Fruit fly (Drosophila melanogaster) whole organism, prepupa: ENCODE measurements around the gene CG9662.

Experiments
- Blimp-1 ChIP-seq: fragments of 200-800 bp; sonication (Bioruptor generic); optimal IDR thresholded peaks from 3 replicates; lab custom pipeline; 2017; ENCODE audit warnings: missing biosample characterization, missing genetic modification characterization, mild to moderate bottlenecking, moderate library complexity, missing genetic modification reagents
- CG10631 ChIP-seq: fragments of 200-800 bp; sonication (Bioruptor generic); optimal IDR thresholded peaks from 2 replicates; lab custom pipeline; 2016; ENCODE audit warnings: missing biosample characterization, missing genetic modification characterization
- CG11294 ChIP-seq: fragments of 200-800 bp; sonication (Bioruptor generic); IDR thresholded peaks from 2 replicates; pipeline ENCODE4 v1.3.6; 2022; ENCODE audit warnings: missing biosample characterization, missing genetic modification characterization
- CG11762 ChIP-seq: fragments of 200-800 bp; sonication (Bioruptor generic); optimal IDR thresholded peaks from 3 replicates; lab custom pipeline; 2016; ENCODE audit warnings: missing biosample characterization, missing genetic modification characterization; ENCODE audit not compliant: insufficient read depth
- CG15336 ChIP-seq: fragments of 200-800 bp; sonication (Bioruptor generic); IDR thresholded peaks from 2 replicates; pipeline ENCODE4 v1.3.6; 2022; ENCODE audit warnings: missing biosample characterization, missing genetic modification characterization
- CG3032 ChIP-seq: fragments of 200-800 bp; optimal IDR thresholded peaks from 2 replicates; lab custom pipeline; 2019; ENCODE audit warnings: missing biosample characterization, mild to moderate bottlenecking, missing genetic modification characterization, moderate library complexity
- CG31627 ChIP-seq: fragments of 200-800 bp; sonication (Bioruptor generic); optimal IDR thresholded peaks from 3 replicates; lab custom pipeline; 2016; ENCODE audit warnings: missing biosample characterization, missing genetic modification characterization
- CG32006 ChIP-seq: fragments of 200-800 bp; sonication (Bioruptor generic); optimal IDR thresholded peaks from 3 replicates; lab custom pipeline; 2017; ENCODE audit warnings: missing biosample characterization, mild to moderate bottlenecking, missing genetic modification characterization
- CG4318 ChIP-seq: fragments of 200-800 bp; sonication (Bioruptor generic); optimal IDR thresholded peaks from 3 replicates; lab custom pipeline; 2017; ENCODE audit warnings: missing biosample characterization, mild to moderate bottlenecking, missing genetic modification characterization
- CG6163 ChIP-seq: fragments of 200-800 bp; sonication (Bioruptor generic); IDR thresholded peaks from 3 replicates; pipeline ENCODE4 v1.3.6; 2022; ENCODE audit warnings: missing biosample characterization, missing genetic modification characterization
- CG6276 ChIP-seq: fragments of 200-800 bp; sonication (Bioruptor generic); optimal IDR thresholded peaks from 2 replicates; lab custom pipeline; 2017; ENCODE audit warnings: missing biosample characterization, mild to moderate bottlenecking, missing genetic modification characterization
- CG6792 ChIP-seq: fragments of 200-800 bp; sonication (Bioruptor generic); optimal IDR thresholded peaks from 3 replicates; lab custom pipeline; 2016; ENCODE audit warnings: missing biosample characterization, missing genetic modification characterization
- CG6854 ChIP-seq: fragments of 200-800 bp; sonication (Bioruptor generic); optimal IDR thresholded peaks from 2 replicates; lab custom pipeline; 2017; ENCODE audit warnings: missing biosample characterization, mild to moderate bottlenecking, missing genetic modification characterization
- CG8632 ChIP-seq: fragments of 200-800 bp; sonication (Bioruptor generic); optimal IDR thresholded peaks from 3 replicates; lab custom pipeline; 2016; ENCODE audit warnings: missing biosample characterization, missing genetic modification characterization
- CG9139 ChIP-seq: fragments of 200-800 bp; sonication (Bioruptor generic); optimal IDR thresholded peaks from 3 replicates; lab custom pipeline; 2017; ENCODE audit warnings: missing biosample characterization, mild to moderate bottlenecking, missing genetic modification characterization
- Eip75B ChIP-seq: fragments of 200-800 bp; sonication (Bioruptor generic); optimal IDR thresholded peaks from 3 replicates; lab custom pipeline; 2016; ENCODE audit warnings: missing biosample characterization, missing genetic modification characterization
- Eip78C ChIP-seq: fragments of 200-800 bp; sonication (Bioruptor generic); peaks from one replicate; lab custom pipeline; 2016; ENCODE audit warnings: missing biosample characterization, missing genetic modification characterization
- Eip93F ChIP-seq: fragments of 200-800 bp; sonication (Bioruptor generic); optimal IDR thresholded peaks from 2 replicates; lab custom pipeline; 2016; ENCODE audit warnings: missing biosample characterization, mild to moderate bottlenecking, missing genetic modification characterization
- Ets21C ChIP-seq: fragments of 200-800 bp; sonication (Bioruptor generic); optimal IDR thresholded peaks from 3 replicates; lab custom pipeline; 2016; ENCODE audit warnings: missing biosample characterization, missing genetic modification characterization
- Gug ChIP-seq: fragments of 200-800 bp; sonication (Bioruptor generic); IDR thresholded peaks from 2 replicates; pipeline ENCODE4 v1.3.6; 2022; ENCODE audit warnings: missing biosample characterization, missing genetic modification characterization
- Hr39 ChIP-seq: fragments of 200-800 bp; sonication (Bioruptor generic); optimal IDR thresholded peaks from 2 replicates; lab custom pipeline; 2016; ENCODE audit warnings: missing biosample characterization, missing genetic modification characterization
- OdsH ChIP-seq: fragments of 200-800 bp; sonication (Bioruptor generic); optimal IDR thresholded peaks from 3 replicates; lab custom pipeline; 2016; ENCODE audit warnings: missing biosample characterization, missing genetic modification characterization
- Smox ChIP-seq: fragments of 200-800 bp; sonication (Bioruptor generic); optimal IDR thresholded peaks from 3 replicates; lab custom pipeline; 2016; ENCODE audit warnings: missing biosample characterization, missing genetic modification characterization
- Sox102F ChIP-seq: fragments of 200-800 bp; sonication (Bioruptor generic); optimal IDR thresholded peaks from 2 replicates; lab custom pipeline; 2016; ENCODE audit warnings: missing biosample characterization, mild to moderate bottlenecking, missing genetic modification characterization
- Sox15 ChIP-seq: fragments of 200-800 bp; sonication (Bioruptor generic); optimal IDR thresholded peaks from 3 replicates; lab custom pipeline; 2016; ENCODE audit warnings: missing biosample characterization, missing genetic modification characterization
- acj6 ChIP-seq: fragments of 200-800 bp; sonication (Bioruptor generic); optimal IDR thresholded peaks from 3 replicates; lab custom pipeline; 2016; ENCODE audit warnings: missing biosample characterization, missing genetic modification characterization
- cyc ChIP-seq: fragments of 200-800 bp; sonication (Bioruptor generic); optimal IDR thresholded peaks from 3 replicates; lab custom pipeline; 2016; ENCODE audit warnings: missing biosample characterization, missing genetic modification characterization
- dac ChIP-seq: fragments of 200-800 bp; sonication (Bioruptor generic); optimal IDR thresholded peaks from 2 replicates; lab custom pipeline; 2017; ENCODE audit warnings: missing biosample characterization, mild to moderate bottlenecking, missing genetic modification characterization
- dsx ChIP-seq: fragments of 200-800 bp; optimal IDR thresholded peaks from 3 replicates; lab custom pipeline; 2019; ENCODE audit warnings: missing biosample characterization, mild to moderate bottlenecking, missing genetic modification characterization, moderate library complexity; ENCODE audit not compliant: poor library complexity, severe bottlenecking
- eg ChIP-seq: fragments of 200-800 bp; sonication (Bioruptor generic); IDR thresholded peaks from 3 replicates; pipeline ENCODE4 v1.3.6; 2022; ENCODE audit warnings: missing biosample characterization, missing genetic modification characterization
- esn ChIP-seq: fragments of 200-800 bp; sonication (Bioruptor generic); optimal IDR thresholded peaks from 2 replicates; lab custom pipeline; 2016; ENCODE audit warnings: missing biosample characterization, mild to moderate bottlenecking, missing genetic modification characterization, moderate library complexity
- fkh ChIP-seq: fragments of 200-800 bp; sonication (Bioruptor generic); optimal IDR thresholded peaks from 3 replicates; lab custom pipeline; 2017; ENCODE audit warnings: missing biosample characterization, mild to moderate bottlenecking, missing genetic modification characterization, moderate library complexity
- lz ChIP-seq: fragments of 200-800 bp; sonication (Bioruptor generic); optimal IDR thresholded peaks from 3 replicates; lab custom pipeline; 2016; ENCODE audit warnings: missing biosample characterization, missing genetic modification characterization
- net ChIP-seq: fragments of 200-800 bp; sonication (Bioruptor generic); optimal IDR thresholded peaks from 3 replicates; lab custom pipeline; 2016; ENCODE audit warnings: missing biosample characterization, missing genetic modification characterization
- pdm3 ChIP-seq: fragments of 200-800 bp; sonication (Bioruptor generic); optimal IDR thresholded peaks from 3 replicates; lab custom pipeline; 2016; ENCODE audit warnings: missing biosample characterization, missing genetic modification characterization
- salr ChIP-seq, 2 experiments: fragments of 200-800 bp; sonication (Bioruptor generic); optimal IDR thresholded peaks; 3 replicates each; lab custom pipeline; 2016 to 2018; ENCODE audit warnings: missing biosample characterization in 2 of 2, missing genetic modification characterization in 2 of 2, mild to moderate bottlenecking in 1 of 2
- ss ChIP-seq, 2 experiments: fragments of 200-800 bp; sonication (Bioruptor generic); optimal IDR thresholded peaks; 2 replicates in 1 of 2; 3 replicates in 1 of 2; lab custom pipeline; 2017 to 2018; ENCODE audit warnings: mild to moderate bottlenecking in 2 of 2, missing biosample characterization in 2 of 2, missing genetic modification characterization in 2 of 2, moderate library complexity in 1 of 2
- svp ChIP-seq: fragments of 200-800 bp; sonication (Bioruptor generic); peaks from one replicate; lab custom pipeline; 2016; ENCODE audit warnings: missing biosample characterization, missing genetic modification characterization
- vri ChIP-seq: fragments of 200-800 bp; sonication (Bioruptor generic); optimal IDR thresholded peaks from 3 replicates; lab custom pipeline; 2016; ENCODE audit warnings: missing biosample characterization, mild to moderate bottlenecking, missing genetic modification characterization

The CG9662 gene

dm6 chr2L:3338566-3339215 is 37.8 kb downstream of the CG9662 start (continued):
- TF ChIP-seq Eip93F (GFP tag; lab: Kevin White, UChicago) = peak; percentile 81
- peak; percentile 76 for TF ChIP-seq Sox102F
- TF ChIP-seq dac (GFP tag; lab: Kevin White, UChicago) = peak; percentile 70
- peak; percentile 95 for TF ChIP-seq Eip78C
- peak; percentile 86 for TF ChIP-seq net (GFP tag; lab: Kevin White, UChicago)
- peak; percentile 91 for TF ChIP-seq CG32006 (GFP tag; lab: Kevin White, UChicago)
- TF ChIP-seq CG31627 (GFP tag; lab: Kevin White, UChicago) = peak; percentile 84
- no peak for TF ChIP-seq fkh
- peak; percentile 64 for TF ChIP-seq Sox15 (GFP tag; lab: Kevin White, UChicago)
- TF ChIP-seq dsx (GFP tag; lab: Kevin White, UChicago) = peak; percentile 43
- peak; percentile 87 for TF ChIP-seq CG10631 (GFP tag; lab: Kevin White, UChicago)
- no peak for TF ChIP-seq Blimp-1 (GFP tag; lab: Kevin White, UChicago)
- peak; percentile 86 for TF ChIP-seq Eip75B
- peak; percentile 81 for TF ChIP-seq lz (GFP tag; lab: Kevin White, UChicago)
- TF ChIP-seq Gug (GFP tag; lab: Robert Waterston, UW) = peak; percentile 93
- TF ChIP-seq CG11294 (GFP tag; lab: Robert Waterston, UW) = peak; percentile 68
- peak; percentile 88 for TF ChIP-seq acj6 (GFP tag; lab: Kevin White, UChicago)
- peak; percentile 89 for TF ChIP-seq CG6163
- peak; percentile 89 for TF ChIP-seq pdm3 (GFP tag; lab: Kevin White, UChicago)
- peak; percentile 71 for TF ChIP-seq Ets21C (GFP tag; lab: Kevin White, UChicago)
- peak; percentile 75 for TF ChIP-seq Smox (GFP tag; lab: Kevin White, UChicago)
- peak; percentile 28 for TF ChIP-seq CG6854 (GFP tag; lab: Kevin White, UChicago)
- TF ChIP-seq eg (GFP tag; lab: Robert Waterston, UW) = peak; percentile 89
- TF ChIP-seq CG4318 (GFP tag; lab: Kevin White, UChicago) = peak; percentile 78
- peak; percentile 84 for TF ChIP-seq CG6792
- peak; percentile 72 for TF ChIP-seq CG3032
- peak; percentile 88 for TF ChIP-seq svp (GFP tag; lab: Kevin White, UChicago)
- TF ChIP-seq cyc = peak; percentile 82
- peak; percentile 66 to 79 for TF ChIP-seq salr (GFP tag; optimal IDR thresholded peaks at IDR 0.05; lab: Kevin White, UChicago)
- peak; percentile 91 for TF ChIP-seq CG6276 (GFP tag; lab: Kevin White, UChicago)
- peak; percentile 64 for TF ChIP-seq CG9139 (GFP tag; lab: Kevin White, UChicago)

- no peak for TF ChIP-seq OdsH (GFP tag; lab: Kevin White, UChicago)
- TF ChIP-seq CG6276 (GFP tag; lab: Kevin White, UChicago) = no peak
- no peak for TF ChIP-seq CG8632
- no peak for TF ChIP-seq Sox102F
- TF ChIP-seq ss (GFP tag; optimal IDR thresholded peaks at IDR 0.05; lab: Kevin White, UChicago) = no peak
- TF ChIP-seq vri (GFP tag; lab: Kevin White, UChicago) = no peak
- no peak for TF ChIP-seq cyc
- no peak for TF ChIP-seq esn (GFP tag; lab: Kevin White, UChicago)
- TF ChIP-seq CG6854 (GFP tag; lab: Kevin White, UChicago) = no peak
- no peak for TF ChIP-seq CG15336
- TF ChIP-seq, all 60 proteins: peak for 0
Measured at dm6 chr2L:3332514-3332913, 44.0 kb downstream of the CG9662 start, which contains the start of gene CG15408. TSS of gene CG15408 (plus strand) at chr2L:3332814.

- TF ChIP-seq eg (GFP tag; lab: Robert Waterston, UW) (0 out of 3 replicates have a peak, but pooled peaks have one; percentile 30), CG3032 (no peak), CG11762 (GFP tag; lab: Kevin White, UChicago) (no peak), Hr39 (GFP tag; lab: Kevin White, UChicago) (no peak)
- TF ChIP-seq, all 60 proteins: peak for 1
Measured at dm6 chr2L:3330628-3331027, 45.9 kb downstream of the CG9662 start, which contains the start of gene CG3285. TSS of gene CG3285 (plus strand) at chr2L:3330928.
